Fruit fly (Drosophila melanogaster) whole organism, embryonic: ENCODE measurements around the gene CG13081.

ENCODE experiments used
- ATbp ChIP-seq: fragments of 200-800 bp; sonication (Bioruptor generic); optimal IDR thresholded peaks from 2 replicates; lab custom pipeline; 2017; ENCODE audit warnings: missing biosample characterization, mild to moderate bottlenecking, missing genetic modification characterization, missing genetic modification reagents
- Bgb ChIP-seq: fragments of 200-800 bp; sonication (Bioruptor generic); IDR thresholded peaks from 2 replicates; pipeline ENCODE4 v1.3.6; 2022; ENCODE audit warnings: missing biosample characterization, missing genetic modification characterization; ENCODE audit not compliant: partially characterized antibody
- CG10462 ChIP-seq: fragments of 200-800 bp; sonication (Bioruptor generic); optimal IDR thresholded peaks from 2 replicates; lab custom pipeline; 2016; ENCODE audit warnings: missing biosample characterization, missing genetic modification characterization
- CG11696 ChIP-seq: fragments of 200-800 bp; sonication (Bioruptor generic); IDR thresholded peaks from 2 replicates; pipeline ENCODE4 v1.3.6; 2022; ENCODE audit warnings: missing biosample characterization, missing genetic modification characterization
- CG15479 ChIP-seq: fragments of 200-800 bp; sonication (Bioruptor generic); optimal IDR thresholded peaks from 3 replicates; lab custom pipeline; 2019; ENCODE audit warnings: missing biosample characterization, mild to moderate bottlenecking, missing genetic modification characterization, moderate library complexity
- CG1603 ChIP-seq: fragments of 200-800 bp; sonication (Bioruptor generic); optimal IDR thresholded peaks from 2 replicates; lab custom pipeline; 2019; ENCODE audit warnings: missing biosample characterization, mild to moderate bottlenecking, missing genetic modification characterization, moderate library complexity
- CG17802 ChIP-seq: fragments of 200-800 bp; sonication (Bioruptor generic); optimal IDR thresholded peaks from 2 replicates; lab custom pipeline; 2018; ENCODE audit warnings: missing biosample characterization, mild to moderate bottlenecking, missing genetic modification characterization, moderate library complexity
- CG18619 ChIP-seq: fragments of 200-800 bp; sonication (Bioruptor generic); optimal IDR thresholded peaks from 3 replicates; lab custom pipeline; 2017; ENCODE audit warnings: missing biosample characterization, mild to moderate bottlenecking, missing genetic modification characterization
- CG2120 ChIP-seq: fragments of 200-800 bp; sonication (Bioruptor generic); optimal IDR thresholded peaks from 3 replicates; lab custom pipeline; 2016; ENCODE audit warnings: missing biosample characterization, missing genetic modification characterization
- CG2199 ChIP-seq: fragments of 200-800 bp; sonication (Bioruptor generic); IDR thresholded peaks from 3 replicates; pipeline ENCODE4 v1.3.6; 2022; ENCODE audit warnings: missing biosample characterization, missing genetic modification characterization
- CG2678 ChIP-seq: fragments of 200-800 bp; sonication (Bioruptor generic); optimal IDR thresholded peaks from 3 replicates; lab custom pipeline; 2019; ENCODE audit warnings: missing biosample characterization, mild to moderate bottlenecking, missing genetic modification characterization, moderate library complexity
- CG32532 ChIP-seq: fragments of 200-800 bp; sonication (Bioruptor generic); IDR thresholded peaks from 2 replicates; pipeline ENCODE4 v1.3.6; 2022; ENCODE audit warnings: missing biosample characterization, missing genetic modification characterization
- CG34376 ChIP-seq: fragments of 200-800 bp; sonication (Bioruptor generic); optimal IDR thresholded peaks from 2 replicates; lab custom pipeline; 2018; ENCODE audit warnings: missing biosample characterization, mild to moderate bottlenecking, missing genetic modification characterization
- CG8944 ChIP-seq: fragments of 200-800 bp; sonication (Bioruptor generic); optimal IDR thresholded peaks from 3 replicates; lab custom pipeline; 2016; ENCODE audit warnings: missing biosample characterization, missing genetic modification characterization
- Deaf1 ChIP-seq: fragments of 200-800 bp; optimal IDR thresholded peaks from 3 replicates; lab custom pipeline; 2019; ENCODE audit warnings: missing biosample characterization, mild to moderate bottlenecking, missing genetic modification characterization, moderate library complexity
- HmgZ ChIP-seq: fragments of 200-800 bp; sonication (Bioruptor generic); optimal IDR thresholded peaks from 2 replicates; lab custom pipeline; 2018; ENCODE audit warnings: missing biosample characterization, mild to moderate bottlenecking, missing genetic modification characterization
- Hsf ChIP-seq: fragments of 200-800 bp; sonication (Bioruptor generic); optimal IDR thresholded peaks from 3 replicates; lab custom pipeline; 2016; ENCODE audit warnings: missing biosample characterization, missing genetic modification characterization
- Med ChIP-seq: fragments of 200-800 bp; sonication (Bioruptor generic); peaks from one replicate; lab custom pipeline; 2016; ENCODE audit warnings: missing biosample characterization, missing genetic modification characterization, mild to moderate bottlenecking, inconsistent platforms, moderate library complexity
- NC2β ChIP-seq: fragments of 200-800 bp; sonication (Bioruptor generic); optimal IDR thresholded peaks from 2 replicates; lab custom pipeline; 2016; ENCODE audit warnings: missing biosample characterization, missing genetic modification characterization
- Nf-YC ChIP-seq: fragments of 200-800 bp; optimal IDR thresholded peaks from 3 replicates; lab custom pipeline; 2019; ENCODE audit warnings: missing biosample characterization, mild to moderate bottlenecking, missing genetic modification characterization, moderate library complexity
- NfI ChIP-seq: fragments of 200-800 bp; sonication (Bioruptor generic); optimal IDR thresholded peaks from 3 replicates; lab custom pipeline; 2018; ENCODE audit warnings: missing biosample characterization, mild to moderate bottlenecking, missing genetic modification characterization, moderate library complexity
- Oaz ChIP-seq: fragments of 200-800 bp; sonication (Bioruptor generic); IDR thresholded peaks from 2 replicates; pipeline ENCODE4 v1.3.6; 2022; ENCODE audit warnings: missing biosample characterization, missing genetic modification characterization
- Opbp ChIP-seq: fragments of 200-800 bp; sonication (Bioruptor generic); IDR thresholded peaks from 3 replicates; pipeline ENCODE4 v1.3.6; 2022; ENCODE audit warnings: missing biosample characterization, missing genetic modification characterization; ENCODE audit not compliant: partially characterized antibody
- PHDP ChIP-seq: fragments of 200-800 bp; sonication (Bioruptor generic); optimal IDR thresholded peaks from 3 replicates; lab custom pipeline; 2018; ENCODE audit warnings: missing biosample characterization, mild to moderate bottlenecking, missing genetic modification characterization, moderate library complexity
- Side ChIP-seq: fragments of 200-800 bp; sonication (Bioruptor generic); optimal IDR thresholded peaks from 2 replicates; lab custom pipeline; 2016; ENCODE audit warnings: missing biosample characterization, missing genetic modification characterization
- Sry-β ChIP-seq: fragments of 200-800 bp; sonication (Bioruptor generic); optimal IDR thresholded peaks from 2 replicates; lab custom pipeline; 2018; ENCODE audit warnings: missing biosample characterization, mild to moderate bottlenecking, missing genetic modification characterization, moderate library complexity
- Sry-δ ChIP-seq: fragments of 200-800 bp; sonication (Bioruptor generic); optimal IDR thresholded peaks from 2 replicates; lab custom pipeline; 2016; ENCODE audit warnings: missing biosample characterization, missing genetic modification characterization
- Taf1 ChIP-seq: fragments of 200-800 bp; sonication (Bioruptor generic); IDR thresholded peaks from 2 replicates; pipeline ENCODE4 v1.3.6; 2022; ENCODE audit warnings: missing biosample characterization, missing genetic modification characterization
- ash1 ChIP-seq: fragments of 200-800 bp; sonication (Bioruptor generic); optimal IDR thresholded peaks from 2 replicates; lab custom pipeline; 2018; ENCODE audit warnings: missing biosample characterization, mild to moderate bottlenecking, missing genetic modification characterization
- caup ChIP-seq: fragments of 200-800 bp; sonication (Bioruptor generic); optimal IDR thresholded peaks from 3 replicates; lab custom pipeline; 2017; ENCODE audit warnings: missing biosample characterization, mild to moderate bottlenecking, missing genetic modification characterization, moderate library complexity; ENCODE audit not compliant: severe bottlenecking
- corto ChIP-seq: fragments of 200-800 bp; sonication (Bioruptor generic); optimal IDR thresholded peaks from 2 replicates; lab custom pipeline; 2016; ENCODE audit warnings: missing biosample characterization, mild to moderate bottlenecking, missing genetic modification characterization, moderate library complexity
- crp ChIP-seq, 2 experiments: fragments of 200-800 bp; sonication (Bioruptor generic); optimal IDR thresholded peaks; 2 replicates in 1 of 2; 3 replicates in 1 of 2; lab custom pipeline; 2017; ENCODE audit warnings: missing biosample characterization in 2 of 2, missing genetic modification characterization in 2 of 2, mild to moderate bottlenecking in 1 of 2, moderate library complexity in 1 of 2
- dmrt11E ChIP-seq: fragments of 200-800 bp; sonication (Bioruptor generic); optimal IDR thresholded peaks from 3 replicates; lab custom pipeline; 2018; ENCODE audit warnings: missing biosample characterization, mild to moderate bottlenecking, missing genetic modification characterization, moderate library complexity
- eve ChIP-seq, 2 experiments: fragments of >200 bp; optimal IDR thresholded peaks; 2 replicates each; lab custom pipeline; 2017; ENCODE audit warnings: missing biosample characterization in 2 of 2, missing genetic modification characterization in 2 of 2
- exex ChIP-seq: fragments of 200-800 bp; sonication (Bioruptor generic); optimal IDR thresholded peaks from 4 replicates; lab custom pipeline; 2018; ENCODE audit warnings: missing biosample characterization, mild to moderate bottlenecking, missing genetic modification characterization, moderate library complexity
- fd64A ChIP-seq: fragments of 200-800 bp; sonication (Bioruptor generic); optimal IDR thresholded peaks from 3 replicates; lab custom pipeline; 2018; ENCODE audit warnings: missing biosample characterization, mild to moderate bottlenecking, missing genetic modification characterization
- ftz-f1 ChIP-seq: fragments of 200-800 bp; sonication (Bioruptor generic); optimal IDR thresholded peaks from 2 replicates; lab custom pipeline; 2016; ENCODE audit warnings: missing biosample characterization, missing genetic modification characterization
- grau ChIP-seq: fragments of 200-800 bp; optimal IDR thresholded peaks from 3 replicates; lab custom pipeline; 2019; ENCODE audit warnings: missing biosample characterization, mild to moderate bottlenecking, missing genetic modification characterization, moderate library complexity
- her ChIP-seq: fragments of 200-800 bp; sonication (Bioruptor generic); optimal IDR thresholded peaks from 2 replicates; lab custom pipeline; 2016; ENCODE audit warnings: missing biosample characterization, missing genetic modification characterization
- insv ChIP-seq, 2 experiments: fragments of 200-800 bp; sonication (Bioruptor generic); optimal IDR thresholded peaks; 3 replicates each; lab custom pipeline; 2016 to 2018; ENCODE audit warnings: missing biosample characterization in 2 of 2, missing genetic modification characterization in 2 of 2
- lbe ChIP-seq: fragments of 200-800 bp; sonication (Bioruptor generic); optimal IDR thresholded peaks from 2 replicates; lab custom pipeline; 2016; ENCODE audit warnings: missing biosample characterization, mild to moderate bottlenecking, missing genetic modification characterization
- lmd ChIP-seq: fragments of 200-800 bp; sonication (Bioruptor generic); IDR thresholded peaks from 2 replicates; pipeline ENCODE4 v1.3.6; 2022; ENCODE audit warnings: missing biosample characterization, missing genetic modification characterization
- nmo ChIP-seq: fragments of 200-800 bp; sonication (Bioruptor generic); optimal IDR thresholded peaks from 2 replicates; lab custom pipeline; 2018; ENCODE audit warnings: missing biosample characterization, mild to moderate bottlenecking, missing genetic modification characterization, moderate library complexity
- pb ChIP-seq: fragments of 200-800 bp; sonication (Bioruptor generic); optimal IDR thresholded peaks from 3 replicates; lab custom pipeline; 2016; ENCODE audit warnings: missing biosample characterization, missing genetic modification characterization
- row ChIP-seq: fragments of 200-800 bp; sonication (Bioruptor generic); IDR thresholded peaks from 3 replicates; pipeline ENCODE4 v1.3.6; 2022; ENCODE audit warnings: missing biosample characterization, missing genetic modification characterization
- slbo ChIP-seq: fragments of 200-800 bp; sonication (Bioruptor generic); IDR thresholded peaks from 2 replicates; pipeline ENCODE4 v1.3.6; 2022; ENCODE audit warnings: missing biosample characterization, missing genetic modification characterization
- tna ChIP-seq: fragments of 200-800 bp; sonication (Bioruptor generic); IDR thresholded peaks from 2 replicates; pipeline ENCODE4 v1.3.6; 2022; ENCODE audit warnings: missing biosample characterization, missing genetic modification characterization; ENCODE audit not compliant: partially characterized antibody
- z ChIP-seq: fragments of 200-800 bp; sonication (Bioruptor generic); IDR thresholded peaks from 3 replicates; pipeline ENCODE4 v1.3.6; 2022; ENCODE audit warnings: missing biosample characterization, missing genetic modification characterization

The CG13081 gene

dm6 chr2L:19543010-19543564 is 2.7 kb downstream of the CG13081 start:
- TF ChIP-seq CG18619 (no peak), CG15479 (peak; percentile 60), slbo (GFP tag; lab: Robert Waterston, UW) (no peak), Nf-YC (tag; lab: Kevin White, UChicago) (no peak), lbe (peak; percentile 12), eve (GFP tag; optimal IDR thresholded peaks at IDR 0.05; lab: Kevin White, UChicago) (peak in 1 of 2 experiments; percentile 63), corto (GFP tag; lab: Kevin White, UChicago) (peak; percentile 3), Taf1 (GFP tag; lab: Robert Waterston, UW) (no peak), grau (tag; lab: Kevin White, UChicago) (peak; percentile 11), exex (peak; percentile 41), Sry-β (GFP tag; lab: Kevin White, UChicago) (peak; percentile 71), CG2120 (GFP tag; lab: Kevin White, UChicago) (peak; percentile 7), pb (GFP tag; lab: Kevin White, UChicago) (no peak), Deaf1 (tag; lab: Kevin White, UChicago) (no peak), Med (GFP tag; lab: Kevin White, UChicago) (peak; percentile 34), CG2678 (tag; lab: Kevin White, UChicago) (peak; percentile 5), CG11696 (GFP tag; lab: Robert Waterston, UW) (0 out of 2 replicates have a peak, but pooled peaks have one; percentile 25), dmrt11E (tag; lab: Kevin White, UChicago) (no peak), row (0 out of 3 replicates have a peak, but pooled peaks have one; percentile 5), PHDP (peak; percentile 3), fd64A (no peak), CG8944 (GFP tag; lab: Kevin White, UChicago) (no peak), Bgb (no peak)
- TF ChIP-seq, all 482 proteins: peak for 13

- peak; percentile 22 for TF ChIP-seq NfI
- TF ChIP-seq CG34376 (GFP tag; lab: Kevin White, UChicago), result peak; percentile 54
- no peak for TF ChIP-seq her
- peak in 1 of 2 experiments; percentile 57 for TF ChIP-seq crp (GFP tag; optimal IDR thresholded peaks at IDR 0.05; lab: Kevin White, UChicago)
- TF ChIP-seq ftz-f1, result peak; percentile 61
- TF ChIP-seq ash1 (GFP tag; lab: Kevin White, UChicago), result no peak
- TF ChIP-seq lmd (GFP tag; lab: Robert Waterston, UW), result peak; percentile 11; the same call in 1 of the 2 replicates
- TF ChIP-seq z (GFP tag; lab: Robert Waterston, UW), result no peak
- TF ChIP-seq Oaz (GFP tag; lab: Robert Waterston, UW), result no peak
- TF ChIP-seq tna (GFP tag; lab: Robert Waterston, UW), result no peak
- peak; percentile 49 for TF ChIP-seq CG32532
- TF ChIP-seq caup, result peak; percentile 53
- no peak for TF ChIP-seq Opbp (GFP tag; lab: Robert Waterston, UW)
- peak; percentile 8 for TF ChIP-seq nmo
- peak; percentile 64; the same call in 1 of the 3 replicates for TF ChIP-seq CG2199
- TF ChIP-seq ATbp (GFP tag; lab: Kevin White, UChicago), result peak; percentile 29
- TF ChIP-seq CG17802 (tag; lab: Kevin White, UChicago), result no peak
- TF ChIP-seq Hsf (GFP tag; lab: Kevin White, UChicago), result peak; percentile 16
- peak; percentile 32 for TF ChIP-seq CG1603
- TF ChIP-seq NC2β (GFP tag; lab: Kevin White, UChicago), result no peak
- TF ChIP-seq Side, result no peak
- no peak for TF ChIP-seq CG10462 (GFP tag; lab: Kevin White, UChicago)
- peak; percentile 7 for TF ChIP-seq Sry-δ (GFP tag; lab: Kevin White, UChicago)
- peak; percentile 18 for TF ChIP-seq HmgZ (tag; lab: Kevin White, UChicago)
- peak in 1 of 2 experiments; percentile 11 for TF ChIP-seq insv (GFP tag; optimal IDR thresholded peaks at IDR 0.05; lab: Kevin White, UChicago)
These were observed 6.7 kb downstream of the CG13081 start, which contains the start of gene CG10337 for dm6 chr2L:19546869-19547710. TSS of gene CG10337 (minus strand) at chr2L:19546959.
